Worm (Caenorhabditis elegans): ENCODE measurements around the gene Y17G9B.4.

ce11 chrIV:4747553-4747952 is 4.4 kb upstream of the Y17G9B.4 start, which contains the start of gene tctn-1:
- TF ChIP-seq him-1 (tag; optimal IDR thresholded peaks at IDR 0.05) (no peak), dao-5 (tag; optimal IDR thresholded peaks at IDR 0.05) (no peak)

Measured in whole organism, L4/young adult.